Fruit fly (Drosophila melanogaster) whole organism: ENCODE data around the gene mre11.

ENCODE experiments used
- CG8478 ChIP-seq: fragments of >200 bp; optimal IDR thresholded peaks from 2 replicates; lab custom pipeline; 2018; ENCODE audit warnings: inconsistent platforms
- Dll ChIP-seq: fragments of >200 bp; optimal IDR thresholded peaks from 2 replicates; lab custom pipeline; 2017
- EcR ChIP-seq, 2 experiments: fragments of >200 bp; optimal IDR thresholded peaks; 2 replicates each; lab custom pipeline; 2017; ENCODE audit warnings: missing biosample characterization in 2 of 2, missing genetic modification characterization in 2 of 2, missing genetic modification reagents in 2 of 2
- pan ChIP-seq: fragments of >200 bp; optimal IDR thresholded peaks from 2 replicates; lab custom pipeline; 2017
- psq ChIP-seq: fragments of >200 bp; optimal IDR thresholded peaks from 2 replicates; lab custom pipeline; 2017
- usp ChIP-seq: fragments of >200 bp; optimal IDR thresholded peaks from 2 replicates; lab custom pipeline; 2017; ENCODE audit warnings: missing biosample characterization, missing genetic modification characterization, mixed read lengths

DNA sequence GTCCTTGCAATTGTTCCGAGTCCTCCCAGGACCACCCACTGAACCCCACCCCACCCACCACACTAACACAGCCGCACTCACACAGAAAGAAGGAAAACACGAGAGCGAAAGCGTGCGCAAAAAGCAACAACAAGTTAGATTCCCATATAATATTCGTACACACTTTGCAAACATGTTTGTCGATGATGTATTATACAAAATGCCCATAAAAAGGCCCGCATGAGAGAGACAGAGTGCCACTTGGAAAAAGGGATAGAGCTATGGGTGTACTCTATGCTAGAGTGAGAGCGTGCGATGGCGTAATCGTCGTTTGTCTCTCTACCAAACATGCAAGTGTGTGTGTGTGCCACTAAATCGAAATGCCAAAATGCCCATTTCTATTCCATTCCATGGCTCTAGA, 34.2 kb upstream of the mre11 start:
- TF ChIP-seq Dll (lab: Kevin White, UChicago) (no peak), psq (no peak), usp (GFP tag; lab: Kevin White, UChicago) (no peak), CG8478 (no peak), pan (lab: Kevin White, UChicago) (no peak), EcR (GFP tag; optimal IDR thresholded peaks at IDR 0.05; lab: Kevin White, UChicago) (no peak)
